Worm (Caenorhabditis elegans) whole organism, midembryonic: ENCODE measurements around the gene C34C12.1.

Source experiments
- T22C8.4 ChIP-seq: fragments of 200-800 bp; sonication (Bioruptor generic); IDR thresholded peaks from 2 replicates; pipeline ENCODE4 v1.3.6; 2022; ENCODE audit warnings: missing genetic modification characterization, missing compliant biosample characterization
- cog-1 ChIP-seq: sonication (generic microtip); optimal IDR thresholded peaks from 2 replicates; lab custom pipeline; 2016; ENCODE audit warnings: missing genetic modification characterization, missing compliant biosample characterization
- klf-2 ChIP-seq: fragments of 200-800 bp; sonication (Bioruptor generic); conservative IDR thresholded peaks from 2 replicates; pipeline ENCODE4 v1.3.6; 2022; ENCODE audit warnings: missing genetic modification reagents, missing genetic modification characterization, missing compliant biosample characterization
- ref-1 ChIP-seq: fragments of 200-800 bp; sonication (Bioruptor generic); conservative IDR thresholded peaks from 2 replicates; pipeline ENCODE4 v1.3.6; 2022; ENCODE audit warnings: missing genetic modification reagents, missing genetic modification characterization, missing compliant biosample characterization

ce11 chrIII:3418906-3419305 is 35.2 kb upstream of the C34C12.1 start:
- TF ChIP-seq T22C8.4 (GFP tag; lab: Robert Waterston, UW) (no peak), ref-1 (no peak), cog-1 (no peak), klf-2 (GFP tag; lab: Robert Waterston, UW) (no peak)
